Worm (Caenorhabditis elegans) whole organism, L4/young adult: Measurements from ENCODE around the gene T22D1.3.

Experiments used
- W03F9.2 ChIP-seq: fragments of 150-350 bp; optimal IDR thresholded peaks from 2 replicates; lab custom pipeline; 2014; ENCODE audit warnings: missing biosample characterization, missing genetic modification characterization
- dao-5 ChIP-seq: sonication (generic microtip); optimal IDR thresholded peaks from 2 replicates; lab custom pipeline; 2016; ENCODE audit warnings: missing genotype, missing genetic modification characterization, moderate library complexity, missing compliant biosample characterization
- him-1 ChIP-seq: sonication (generic microtip); optimal IDR thresholded peaks from 2 replicates; lab custom pipeline; 2016; ENCODE audit warnings: missing genotype, missing genetic modification reagents, missing genetic modification characterization, missing compliant biosample characterization

DNA sequence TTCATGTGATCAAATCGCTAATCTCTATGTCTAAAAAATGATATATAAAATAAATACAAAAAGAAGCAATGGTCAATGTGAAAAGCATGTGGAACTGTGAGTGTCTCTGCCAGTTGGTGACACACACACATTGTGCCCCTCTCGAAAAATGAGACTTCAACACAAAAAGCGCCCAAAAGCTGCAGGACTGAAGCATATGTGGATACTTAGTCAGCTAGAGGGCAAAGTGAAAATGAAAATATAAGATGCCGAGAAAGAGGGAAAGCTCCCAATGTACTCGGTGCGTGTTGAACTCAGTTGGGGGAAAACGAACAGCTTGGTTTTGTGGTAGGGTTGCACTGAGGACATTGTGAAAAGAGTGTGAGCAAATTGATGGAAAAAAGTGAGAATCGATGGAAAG, 32.2 kb upstream of the T22D1.3 start:
- TF ChIP-seq him-1 (tag; lab: Kevin White, UChicago) (peak; percentile 13), dao-5 (tag; lab: Kevin White, UChicago) (no peak), W03F9.2 (no peak)
